Worm (Caenorhabditis elegans): Measurements from ENCODE around the gene zmp-6.

Gene zmp-6

ce11 chrIII:7291216-7291615, 43.6 kb upstream of the zmp-6 start (continued):
- no peak for TF ChIP-seq lin-54 (GFP tag; optimal IDR thresholded peaks at IDR 0.05)
- no peak for TF ChIP-seq lir-1 (GFP tag; conservative IDR thresholded peaks at IDR 0.05)
- TF ChIP-seq C06A6.2 (GFP tag; conservative IDR thresholded peaks at IDR 0.05) = no peak

ce11 chrIII:7290462-7290861, 42.8 kb upstream of the zmp-6 start, which contains the start of gene algn-11:
Gene algn-11 (minus strand): TSS chrIII:7290562.
- no peak for TF ChIP-seq rpc-1 (optimal IDR thresholded peaks at IDR 0.05)
- TF ChIP-seq rpc-1 (tag; optimal IDR thresholded peaks at IDR 0.05) = no peak
- no peak for TF ChIP-seq lin-54 (GFP tag; optimal IDR thresholded peaks at IDR 0.05)
- no peak for TF ChIP-seq nfya-1 (tag; optimal IDR thresholded peaks at IDR 0.05; ENCODE audit: borderline replicate concordance, insufficient read depth)
- TF ChIP-seq ceh-100 (GFP tag; IDR thresholded peaks at IDR 0.05) = no peak
- TF ChIP-seq ccch-3 (GFP tag; optimal IDR thresholded peaks at IDR 0.05) = no peak
- no peak for TF ChIP-seq nfyb-1 (GFP tag; IDR thresholded peaks at IDR 0.05)
- TF ChIP-seq ztf-18 (tag; optimal IDR thresholded peaks at IDR 0.05) = no peak
- no peak for TF ChIP-seq let-526 (GFP tag; IDR thresholded peaks at IDR 0.05)
- no peak for TF ChIP-seq egl-18 (GFP tag; IDR thresholded peaks at IDR 0.05)
- TF ChIP-seq nhr-179 (tag; optimal IDR thresholded peaks at IDR 0.05) = no peak
- no peak for TF ChIP-seq T26A5.8 (tag; optimal IDR thresholded peaks at IDR 0.05)
- no peak for TF ChIP-seq aptf-3 (GFP tag; IDR thresholded peaks at IDR 0.05)
- TF ChIP-seq T07F8.4 (tag; optimal IDR thresholded peaks at IDR 0.05) = no peak
- TF ChIP-seq mxl-1 (tag; optimal IDR thresholded peaks at IDR 0.05) = no peak
- no peak for TF ChIP-seq tlf-1 (GFP tag; optimal IDR thresholded peaks at IDR 0.05)
- no peak for TF ChIP-seq hrde-1 (tag; optimal IDR thresholded peaks at IDR 0.05; ENCODE audit: borderline replicate concordance)

- no peak for TF ChIP-seq lin-54 (GFP tag; optimal IDR thresholded peaks at IDR 0.05)
- no peak for TF ChIP-seq nfya-1 (tag; optimal IDR thresholded peaks at IDR 0.05; ENCODE audit: borderline replicate concordance, insufficient read depth)
- no peak for TF ChIP-seq T26A5.8 (tag; optimal IDR thresholded peaks at IDR 0.05)
Observed at ce11 chrIII:7287503-7287902, 39.9 kb upstream of the zmp-6 start, which contains the start of gene ykt-6. Gene ykt-6 (minus strand): TSS chrIII:7287603.

ce11 chrIII:7285783-7286182, 38.1 kb upstream of the zmp-6 start, which contains the start of gene pho-5:
Gene pho-5 (minus strand): TSS chrIII:7285883.
- TF ChIP-seq hmg-20 (GFP tag; IDR thresholded peaks at IDR 0.05) (no peak), mes-4 (tag; optimal IDR thresholded peaks at IDR 0.05) (no peak), ztf-22 (GFP tag; optimal IDR thresholded peaks at IDR 0.05) (no peak), lsy-27 (tag; optimal IDR thresholded peaks at IDR 0.05; ENCODE audit: borderline replicate concordance, insufficient read depth) (no peak), snpc-1.3 (tag; optimal IDR thresholded peaks at IDR 0.05; ENCODE audit: insufficient read depth) (peak; percentile 9)

DNA sequence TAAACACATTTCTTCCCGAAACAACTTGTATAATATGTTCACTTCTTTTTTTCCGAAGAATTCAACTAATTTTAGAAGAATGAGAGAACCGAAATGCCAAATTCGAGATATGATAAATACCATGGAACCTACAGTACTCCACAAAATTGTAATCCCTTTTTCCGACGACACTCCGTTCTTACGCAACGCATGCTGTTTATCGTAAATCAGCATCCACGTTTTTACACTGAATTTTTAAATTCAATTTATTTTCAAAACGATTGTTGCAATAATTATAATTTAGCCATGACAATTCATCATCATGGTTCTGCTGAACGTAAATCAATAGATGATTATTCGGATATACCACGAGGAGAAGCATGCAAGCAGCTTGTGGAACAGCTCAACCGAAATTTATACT, 33.5 kb upstream of the zmp-6 start, which contains the start of gene B0361.3:
TSS of gene B0361.3 (plus strand) at position 284 of the 400 bp plus-strand sequence.
- TF ChIP-seq Y53F4B.3 (GFP tag; IDR thresholded peaks at IDR 0.05) (no peak), B0261.1 (tag; optimal IDR thresholded peaks at IDR 0.05) (no peak), madf-10 (tag; optimal IDR thresholded peaks at IDR 0.05) (no peak), attf-3 (GFP tag; conservative IDR thresholded peaks at IDR 0.05) (peak; percentile 66; the same call in 1 of the 2 replicates), F52B5.7 (tag; optimal IDR thresholded peaks at IDR 0.05) (no peak), ama-1 (optimal IDR thresholded peaks at IDR 0.05) (no peak), ama-1 (GFP tag; optimal IDR thresholded peaks at IDR 0.05) (no peak), xnd-1 (tag; optimal IDR thresholded peaks at IDR 0.05) (no peak), attf-5 (GFP tag; optimal IDR thresholded peaks at IDR 0.05) (no peak), ceh-100 (GFP tag; IDR thresholded peaks at IDR 0.05) (no peak), snpc-4 (GFP tag; optimal IDR thresholded peaks at IDR 0.05) (no peak), snpc-4 (tag; optimal IDR thresholded peaks at IDR 0.05) (peak in 1 of 4 experiments; percentile 55), madf-3 (GFP tag; IDR thresholded peaks at IDR 0.05) (no peak)
